Fruit fly (Drosophila melanogaster): ENCODE results near the gene CG13288.

The CG13288 gene

dm6 chr3L:5932363-5932914 is 25.3 kb downstream of the CG13288 start, which contains the start of gene Rcc1 (continued):
- TF ChIP-seq CG17186 (GFP tag; optimal IDR thresholded peaks at IDR 0.05) (peak; percentile 97), Sin3A (optimal IDR thresholded peaks at IDR 0.05) (peak; percentile 98), phol (tag; optimal IDR thresholded peaks at IDR 0.05) (peak; percentile 71), emc (GFP tag; optimal IDR thresholded peaks at IDR 0.05) (no peak), Hr3 (GFP tag; optimal IDR thresholded peaks at IDR 0.05) (no peak), br (optimal IDR thresholded peaks at IDR 0.05) (no peak), Lpt (GFP tag; optimal IDR thresholded peaks at IDR 0.05) (no peak), Oli (tag; optimal IDR thresholded peaks at IDR 0.05) (no peak), h (optimal IDR thresholded peaks at IDR 0.05) (no peak), CG4424 (GFP tag; optimal IDR thresholded peaks at IDR 0.05) (peak; percentile 8), Blimp-1 (GFP tag; optimal IDR thresholded peaks at IDR 0.05) (no peak), CG9876 (GFP tag; optimal IDR thresholded peaks at IDR 0.05) (peak; percentile 26), ac (GFP tag; optimal IDR thresholded peaks at IDR 0.05) (peak; percentile 16), slp2 (GFP tag; optimal IDR thresholded peaks at IDR 0.05) (no peak), CG9609 (GFP tag; optimal IDR thresholded peaks at IDR 0.05) (peak; percentile 8), CG32532 (GFP tag; IDR thresholded peaks at IDR 0.05) (no peak), CG42726 (GFP tag; IDR thresholded peaks at IDR 0.05; ENCODE audit: partially characterized antibody) (no peak), Med (GFP tag) (no peak), BtbVII (GFP tag; optimal IDR thresholded peaks at IDR 0.05) (no peak), sug (tag; optimal IDR thresholded peaks at IDR 0.05) (no peak), al (GFP tag; IDR thresholded peaks at IDR 0.05) (no peak), knrl (GFP tag; IDR thresholded peaks at IDR 0.05; ENCODE audit: partially characterized antibody) (peak; percentile 68), tup (GFP tag; optimal IDR thresholded peaks at IDR 0.05) (no peak), trh (GFP tag; optimal IDR thresholded peaks at IDR 0.05) (no peak), CrebB (tag; optimal IDR thresholded peaks at IDR 0.05) (no peak), CG6791 (GFP tag; IDR thresholded peaks at IDR 0.05; ENCODE audit: partially characterized antibody) (0 out of 3 replicates have a peak, but pooled peaks have one; percentile 46), HLH3B (GFP tag; IDR thresholded peaks at IDR 0.05) (no peak), kni (GFP tag; optimal IDR thresholded peaks at IDR 0.05) (peak; percentile 64), grn (GFP tag; optimal IDR thresholded peaks at IDR 0.05) (no peak), CG13424 (tag; optimal IDR thresholded peaks at IDR 0.05) (no peak), CG10565 (GFP tag; optimal IDR thresholded peaks at IDR 0.05) (no peak), unpg (GFP tag; optimal IDR thresholded peaks at IDR 0.05) (no peak), kay (GFP tag; optimal IDR thresholded peaks at IDR 0.05) (no peak), Tbp (GFP tag; optimal IDR thresholded peaks at IDR 0.05) (peak; percentile 64), CG10462 (GFP tag; optimal IDR thresholded peaks at IDR 0.05) (no peak), CG6175 (GFP tag; IDR thresholded peaks at IDR 0.05) (no peak), Eip74EF (GFP tag; optimal IDR thresholded peaks at IDR 0.05) (no peak), zfh2 (GFP tag; optimal IDR thresholded peaks at IDR 0.05) (peak; percentile 15), corto (GFP tag; optimal IDR thresholded peaks at IDR 0.05) (no peak), fu2 (GFP tag; optimal IDR thresholded peaks at IDR 0.05) (no peak), jumu (GFP tag; optimal IDR thresholded peaks at IDR 0.05) (peak; percentile 34), eyg (GFP tag; optimal IDR thresholded peaks at IDR 0.05) (no peak), CG15269 (tag; optimal IDR thresholded peaks at IDR 0.05) (no peak), p53 (GFP tag; optimal IDR thresholded peaks at IDR 0.05) (no peak), ind (GFP tag; optimal IDR thresholded peaks at IDR 0.05) (peak; percentile 1), tin (GFP tag; optimal IDR thresholded peaks at IDR 0.05) (peak; percentile 9), CG10274 (GFP tag; optimal IDR thresholded peaks at IDR 0.05) (no peak), HLH4C (GFP tag; IDR thresholded peaks at IDR 0.05; ENCODE audit: partially characterized antibody) (peak; percentile 85), HHEX (GFP tag; optimal IDR thresholded peaks at IDR 0.05) (no peak), Ravus (GFP tag; IDR thresholded peaks at IDR 0.05) (no peak), CG7556 (GFP tag; optimal IDR thresholded peaks at IDR 0.05) (no peak), pfk (GFP tag; optimal IDR thresholded peaks at IDR 0.05) (no peak)
